Fruit fly (Drosophila melanogaster) whole organism, embryonic: ENCODE measurements around the gene peb.
A peak's percentile ranks its signal among the peaks of the same experiment; 100 is the strongest.

Experiments used
- CG10654 ChIP-seq: fragments of 200-800 bp; sonication (Bioruptor generic); optimal IDR thresholded peaks from 2 replicates; lab custom pipeline; 2016; ENCODE audit warnings: missing biosample characterization, missing genetic modification characterization
- CG11456 ChIP-seq: fragments of 200-800 bp; sonication (Bioruptor generic); IDR thresholded peaks from 3 replicates; pipeline ENCODE4 v1.3.6; 2022; ENCODE audit warnings: missing biosample characterization, missing genetic modification characterization
- CG11504 ChIP-seq: fragments of 200-800 bp; sonication (Bioruptor generic); optimal IDR thresholded peaks from 3 replicates; lab custom pipeline; 2019; ENCODE audit warnings: missing biosample characterization, mild to moderate bottlenecking, missing genetic modification characterization, moderate library complexity
- CG11723 ChIP-seq: fragments of 200-800 bp; sonication (Bioruptor generic); optimal IDR thresholded peaks from 2 replicates; lab custom pipeline; 2017; ENCODE audit warnings: missing biosample characterization, mild to moderate bottlenecking, missing genetic modification characterization
- CG14965 ChIP-seq: fragments of 200-800 bp; sonication (Bioruptor generic); optimal IDR thresholded peaks from 2 replicates; lab custom pipeline; 2016; ENCODE audit warnings: missing biosample characterization, missing genetic modification characterization, borderline replicate concordance
- CG1529 ChIP-seq: fragments of 200-800 bp; sonication (Bioruptor generic); optimal IDR thresholded peaks from 3 replicates; lab custom pipeline; 2018; ENCODE audit warnings: missing biosample characterization, missing genetic modification characterization
- CG16779 ChIP-seq: fragments of 200-800 bp; sonication (Bioruptor generic); IDR thresholded peaks from 2 replicates; pipeline ENCODE4 v1.3.6; 2022; ENCODE audit warnings: missing biosample characterization, missing genetic modification characterization
- CG17385 ChIP-seq: fragments of 200-800 bp; sonication (Bioruptor generic); optimal IDR thresholded peaks from 3 replicates; lab custom pipeline; 2018; ENCODE audit warnings: missing biosample characterization, mild to moderate bottlenecking, missing genetic modification characterization
- CG34224 ChIP-seq: fragments of 200-800 bp; sonication (Bioruptor generic); IDR thresholded peaks from 3 replicates; pipeline ENCODE4 v1.3.6; 2022; ENCODE audit warnings: missing biosample characterization, missing genetic modification characterization; ENCODE audit not compliant: partially characterized antibody
- CG3847 ChIP-seq: fragments of 200-800 bp; sonication (Bioruptor generic); IDR thresholded peaks from 2 replicates; pipeline ENCODE4 v1.3.6; 2022; ENCODE audit warnings: missing biosample characterization, missing genetic modification characterization
- CG3995 ChIP-seq: fragments of 200-800 bp; sonication (Bioruptor generic); optimal IDR thresholded peaks from 3 replicates; lab custom pipeline; 2016; ENCODE audit warnings: missing biosample characterization, missing genetic modification characterization
- CG5245 ChIP-seq: fragments of 200-800 bp; sonication (Bioruptor generic); optimal IDR thresholded peaks from 3 replicates; lab custom pipeline; 2016; ENCODE audit warnings: missing biosample characterization, missing genetic modification characterization
- CG6272 ChIP-seq: fragments of 200-800 bp; sonication (Bioruptor generic); IDR thresholded peaks from 2 replicates; pipeline ENCODE4 v1.3.6; 2022; ENCODE audit warnings: missing biosample characterization, missing genetic modification characterization
- CG8281 ChIP-seq: fragments of 200-800 bp; sonication (Bioruptor generic); optimal IDR thresholded peaks from 2 replicates; lab custom pipeline; 2018; ENCODE audit warnings: missing biosample characterization, mild to moderate bottlenecking, missing genetic modification characterization, moderate library complexity
- Camta ChIP-seq: fragments of 200-800 bp; sonication (Bioruptor generic); optimal IDR thresholded peaks from 2 replicates; lab custom pipeline; 2016; ENCODE audit warnings: missing biosample characterization, missing genetic modification characterization
- Deaf1 ChIP-seq: fragments of 200-800 bp; optimal IDR thresholded peaks from 3 replicates; lab custom pipeline; 2019; ENCODE audit warnings: missing biosample characterization, mild to moderate bottlenecking, missing genetic modification characterization, moderate library complexity
- Dp ChIP-seq: fragments of 200-800 bp; sonication (Bioruptor generic); optimal IDR thresholded peaks from 2 replicates; lab custom pipeline; 2018; ENCODE audit warnings: missing biosample characterization, mild to moderate bottlenecking, missing genetic modification characterization, moderate library complexity
- HmgD ChIP-seq: fragments of 200-800 bp; sonication (Bioruptor generic); optimal IDR thresholded peaks from 3 replicates; lab custom pipeline; 2016; ENCODE audit warnings: missing biosample characterization, missing genetic modification characterization
- Hr39 ChIP-seq: fragments of >200 bp; optimal IDR thresholded peaks from 2 replicates; lab custom pipeline; 2017
- Hr51 ChIP-seq, 2 experiments: fragments of 200-800 bp; sonication (Bioruptor generic); optimal IDR thresholded peaks; 2 replicates in 1 of 2; 3 replicates in 1 of 2; lab custom pipeline; 2016 to 2018; ENCODE audit warnings: missing biosample characterization in 2 of 2, missing genetic modification characterization in 2 of 2, mild to moderate bottlenecking in 1 of 2, moderate library complexity in 1 of 2
- Lim3 ChIP-seq: fragments of 200-800 bp; sonication (Bioruptor generic); IDR thresholded peaks from 2 replicates; pipeline ENCODE4 v1.3.6; 2022; ENCODE audit warnings: missing biosample characterization, missing genetic modification characterization
- Max ChIP-seq: fragments of 200-800 bp; sonication (Bioruptor generic); optimal IDR thresholded peaks from 2 replicates; lab custom pipeline; 2016; ENCODE audit warnings: missing biosample characterization, mild to moderate bottlenecking, missing genetic modification characterization
- NC2α ChIP-seq: fragments of 200-800 bp; sonication (Bioruptor generic); optimal IDR thresholded peaks from 2 replicates; lab custom pipeline; 2016; ENCODE audit warnings: missing biosample characterization, missing genetic modification characterization
- NfI ChIP-seq: fragments of 200-800 bp; sonication (Bioruptor generic); optimal IDR thresholded peaks from 3 replicates; lab custom pipeline; 2018; ENCODE audit warnings: missing biosample characterization, mild to moderate bottlenecking, missing genetic modification characterization, moderate library complexity
- Poxn ChIP-seq: fragments of 200-800 bp; sonication (Bioruptor generic); IDR thresholded peaks from 2 replicates; pipeline ENCODE4 v1.3.6; 2022; ENCODE audit warnings: missing biosample characterization, missing genetic modification characterization
- Six4 ChIP-seq: fragments of 200-800 bp; sonication (Bioruptor generic); optimal IDR thresholded peaks from 2 replicates; lab custom pipeline; 2016; ENCODE audit warnings: missing biosample characterization, missing genetic modification characterization
- Ssrp ChIP-seq: fragments of 200-800 bp; sonication (Bioruptor generic); optimal IDR thresholded peaks from 2 replicates; lab custom pipeline; 2018; ENCODE audit warnings: missing biosample characterization, mild to moderate bottlenecking, missing genetic modification characterization, moderate library complexity
- Usf ChIP-seq: fragments of 200-800 bp; sonication (Bioruptor generic); optimal IDR thresholded peaks from 2 replicates; lab custom pipeline; 2017; ENCODE audit warnings: missing genotype, missing biosample characterization, missing genetic modification characterization
- YL-1 ChIP-seq: fragments of 200-800 bp; sonication (Bioruptor generic); optimal IDR thresholded peaks from 3 replicates; lab custom pipeline; 2017; ENCODE audit warnings: missing biosample characterization, mild to moderate bottlenecking, missing genetic modification characterization
- ab ChIP-seq: fragments of 200-800 bp; sonication (Bioruptor generic); optimal IDR thresholded peaks from 2 replicates; lab custom pipeline; 2016; ENCODE audit warnings: missing biosample characterization, missing genetic modification characterization
- chn ChIP-seq: fragments of 200-800 bp; sonication (Bioruptor generic); optimal IDR thresholded peaks from 2 replicates; lab custom pipeline; 2016; ENCODE audit warnings: missing biosample characterization, missing genetic modification characterization
- dpn ChIP-seq, 2 experiments: fragments of 200-800 bp; sonication (Bioruptor generic); optimal IDR thresholded peaks; 3 replicates each; lab custom pipeline; 2016; ENCODE audit warnings: missing biosample characterization in 2 of 2, missing genetic modification characterization in 2 of 2
- dysf ChIP-seq: fragments of 200-800 bp; sonication (Bioruptor generic); IDR thresholded peaks from 3 replicates; pipeline ENCODE4 v1.3.6; 2022; ENCODE audit warnings: missing biosample characterization, missing genetic modification characterization
- fd102C ChIP-seq: fragments of 200-800 bp; sonication (Bioruptor generic); optimal IDR thresholded peaks from 2 replicates; lab custom pipeline; 2018; ENCODE audit warnings: missing biosample characterization, mild to moderate bottlenecking, missing genetic modification characterization, moderate library complexity
- ftz-f1 ChIP-seq: fragments of 200-800 bp; sonication (Bioruptor generic); optimal IDR thresholded peaks from 2 replicates; lab custom pipeline; 2016; ENCODE audit warnings: missing biosample characterization, missing genetic modification characterization
- fu2 ChIP-seq: fragments of 200-800 bp; sonication (Bioruptor generic); optimal IDR thresholded peaks from 2 replicates; lab custom pipeline; 2016; ENCODE audit warnings: missing biosample characterization, missing genetic modification characterization
- gem ChIP-seq: fragments of 200-800 bp; sonication (Bioruptor generic); optimal IDR thresholded peaks from 2 replicates; lab custom pipeline; 2019; ENCODE audit warnings: missing biosample characterization, mild to moderate bottlenecking, missing genetic modification characterization, moderate library complexity
- her ChIP-seq: fragments of 200-800 bp; sonication (Bioruptor generic); optimal IDR thresholded peaks from 2 replicates; lab custom pipeline; 2016; ENCODE audit warnings: missing biosample characterization, missing genetic modification characterization
- kah ChIP-seq: fragments of 200-800 bp; sonication (Bioruptor generic); optimal IDR thresholded peaks from 2 replicates; lab custom pipeline; 2018; ENCODE audit warnings: missing biosample characterization, mild to moderate bottlenecking, missing genetic modification characterization
- mam ChIP-seq: fragments of 200-800 bp; sonication (Bioruptor generic); optimal IDR thresholded peaks from 3 replicates; lab custom pipeline; 2016; ENCODE audit warnings: missing biosample characterization, missing genetic modification characterization
- otp ChIP-seq: fragments of 200-800 bp; sonication (Bioruptor generic); IDR thresholded peaks from 3 replicates; pipeline ENCODE4, ENCODE4 v1.3.6; 2022; ENCODE audit warnings: missing biosample characterization, missing genetic modification characterization
- pan ChIP-seq, 4 experiments: fragments of >200 bp in 3 of 4; fragments of 200-800 bp in 1 of 4; sonication (Bioruptor generic) in 1 of 4; optimal IDR thresholded peaks in 3 of 4; IDR thresholded peaks in 1 of 4; 2 replicates each; pipeline versions ENCODE4 v1.3.6 to Lab custom; 2017 to 2022; ENCODE audit warnings: missing biosample characterization in 2 of 4, missing genetic modification characterization in 2 of 4, mixed read lengths in 1 of 4
- pho ChIP-seq: fragments of 200-800 bp; sonication (Bioruptor generic); optimal IDR thresholded peaks from 2 replicates; lab custom pipeline; 2016; ENCODE audit warnings: missing biosample characterization, missing genetic modification characterization
- prd ChIP-seq, 3 experiments: fragments of >200 bp in 2 of 3; fragments of 200-800 bp in 1 of 3; sonication (Bioruptor generic) in 1 of 3; optimal IDR thresholded peaks in 2 of 3; IDR thresholded peaks in 1 of 3; 2 replicates in 2 of 3; 3 replicates in 1 of 3; pipeline versions ENCODE4 v1.3.6 to Lab custom; 2017 to 2022; ENCODE audit warnings: missing biosample characterization in 1 of 3, missing genetic modification characterization in 1 of 3
- pzg ChIP-seq: fragments of 200-800 bp; sonication (Bioruptor generic); optimal IDR thresholded peaks from 3 replicates; lab custom pipeline; 2018; ENCODE audit warnings: missing biosample characterization, mild to moderate bottlenecking, missing genetic modification characterization, moderate library complexity
- ranshi ChIP-seq: fragments of 200-800 bp; sonication (Bioruptor generic); IDR thresholded peaks from 2 replicates; pipeline ENCODE4 v1.3.6; 2022; ENCODE audit warnings: missing biosample characterization, missing genetic modification characterization
- sd ChIP-seq: fragments of 200-800 bp; sonication (Bioruptor generic); optimal IDR thresholded peaks from 3 replicates; lab custom pipeline; 2018; ENCODE audit warnings: missing biosample characterization, mild to moderate bottlenecking, missing genetic modification characterization, moderate library complexity
- sqz ChIP-seq: fragments of 200-800 bp; sonication (Bioruptor generic); optimal IDR thresholded peaks from 3 replicates; lab custom pipeline; 2018; ENCODE audit warnings: missing biosample characterization, mild to moderate bottlenecking, missing genetic modification characterization
- ttk ChIP-seq: fragments of 200-800 bp; sonication (Bioruptor generic); IDR thresholded peaks from 2 replicates; pipeline ENCODE4 v2.1.2; 2022; ENCODE audit warnings: missing biosample characterization, missing genetic modification characterization
- tx ChIP-seq: fragments of 200-800 bp; sonication (Bioruptor generic); optimal IDR thresholded peaks from 2 replicates; lab custom pipeline; 2016; ENCODE audit warnings: missing biosample characterization, missing genetic modification characterization
- wdn ChIP-seq: fragments of 200-800 bp; sonication (Bioruptor generic); IDR thresholded peaks from 2 replicates; pipeline ENCODE4 v1.3.6; 2022; ENCODE audit warnings: missing biosample characterization, missing genetic modification characterization

peb gene

dm6 chrX:4573971-4574370, 43.4 kb upstream of the peb start (continued):
- TF ChIP-seq NfI (GFP tag; lab: Kevin White, UChicago) (no peak), Max (GFP tag; lab: Kevin White, UChicago) (no peak), dpn (GFP tag; optimal IDR thresholded peaks at IDR 0.05; lab: Kevin White, UChicago) (no peak), CG3995 (GFP tag; lab: Kevin White, UChicago) (no peak), ttk (GFP tag; lab: Robert Waterston, UW) (no peak), wdn (GFP tag; lab: Robert Waterston, UW) (no peak), CG17385 (GFP tag; lab: Kevin White, UChicago) (peak; percentile 3), CG16779 (no peak), ranshi (GFP tag; lab: Robert Waterston, UW) (0 out of 2 replicates have a peak, but pooled peaks have one; percentile 29), CG10654 (GFP tag; lab: Kevin White, UChicago) (no peak), CG3847 (GFP tag; lab: Robert Waterston, UW) (no peak), CG8281 (no peak), kah (no peak), Ssrp (tag; lab: Kevin White, UChicago) (peak; percentile 26), fd102C (GFP tag; lab: Kevin White, UChicago) (no peak), prd (optimal IDR thresholded peaks at IDR 0.05; lab: Kevin White, UChicago) (no peak), prd (GFP tag; IDR thresholded peaks at IDR 0.05; lab: Robert Waterston, UW) (peak; percentile 56), CG34224 (no peak), sqz (GFP tag; lab: Kevin White, UChicago) (no peak), tx (no peak), CG5245 (GFP tag; lab: Kevin White, UChicago) (no peak), Deaf1 (tag; lab: Kevin White, UChicago) (no peak), CG11723 (GFP tag; lab: Kevin White, UChicago) (no peak), CG11504 (peak; percentile 36), fu2 (GFP tag; lab: Kevin White, UChicago) (no peak), HmgD (GFP tag; lab: Kevin White, UChicago) (no peak), gem (tag; lab: Kevin White, UChicago) (peak; percentile 62), Lim3 (GFP tag; lab: Robert Waterston, UW) (no peak), Usf (GFP tag; lab: Kevin White, UChicago) (peak; percentile 3), chn (no peak), ftz-f1 (no peak), sd (tag; lab: Kevin White, UChicago) (no peak), CG11456 (no peak), YL-1 (GFP tag; lab: Kevin White, UChicago) (no peak), CG1529 (GFP tag; lab: Kevin White, UChicago) (peak; percentile 22), mam (GFP tag; lab: Kevin White, UChicago) (no peak), ab (no peak), Six4 (GFP tag; lab: Kevin White, UChicago) (no peak), Camta (GFP tag; lab: Kevin White, UChicago) (no peak), Hr51 (GFP tag; optimal IDR thresholded peaks at IDR 0.05; lab: Kevin White, UChicago) (peak in 1 of 2 experiments; percentile 22), Poxn (GFP tag; lab: Robert Waterston, UW) (no peak), pho (GFP tag; lab: Kevin White, UChicago) (no peak), her (GFP tag; lab: Kevin White, UChicago) (no peak), CG6272 (GFP tag; lab: Robert Waterston, UW) (no peak), pzg (GFP tag; lab: Kevin White, UChicago) (no peak), otp (GFP tag; lab: Robert Waterston, UW) (no peak), CG14965 (no peak), Dp (GFP tag; lab: Kevin White, UChicago) (no peak), dysf (GFP tag; lab: Robert Waterston, UW) (0 out of 3 replicates have a peak, but pooled peaks have one; percentile 35), Hr39 (no peak), pan (optimal IDR thresholded peaks at IDR 0.05; lab: Kevin White, UChicago) (no peak), pan (GFP tag; optimal IDR thresholded peaks at IDR 0.05 in 1 of 2, IDR thresholded peaks at IDR 0.05 in 1 of 2) (no peak), NC2α (no peak)
